Fruit fly (Drosophila melanogaster) whole organism, wandering third instar larva: ENCODE results near the gene Sgs5bis.

ENCODE experiments used
- Abd-B ChIP-seq: fragments of >200 bp; optimal IDR thresholded peaks from 2 replicates; lab custom pipeline; 2017; ENCODE audit warnings: missing biosample characterization, missing genetic modification characterization
- CG9705 ChIP-seq: fragments of 200-800 bp; sonication (Bioruptor generic); optimal IDR thresholded peaks from 2 replicates; lab custom pipeline; 2018; ENCODE audit warnings: missing biosample characterization, mild to moderate bottlenecking, missing genetic modification characterization
- CrebA ChIP-seq: fragments of 200-800 bp; sonication (Bioruptor generic); optimal IDR thresholded peaks from 2 replicates; lab custom pipeline; 2016; ENCODE audit warnings: missing biosample characterization, mild to moderate bottlenecking, missing genetic modification characterization, borderline replicate concordance
- Dif ChIP-seq: fragments of 200-275, 200-300 bp; sonication (Bioruptor generic); optimal IDR thresholded peaks from 2 replicates; lab custom pipeline; 2018; ENCODE audit warnings: missing biosample characterization, missing genetic modification characterization; ENCODE audit not compliant: partially characterized antibody
- GATAd ChIP-seq: sonication (Bioruptor generic); optimal IDR thresholded peaks from 2 replicates; lab custom pipeline; 2016; ENCODE audit warnings: missing biosample characterization, missing genetic modification characterization
- HLH106 ChIP-seq: fragments of 200-800 bp; optimal IDR thresholded peaks from 3 replicates; lab custom pipeline; 2019; ENCODE audit warnings: missing biosample characterization, mild to moderate bottlenecking, missing genetic modification characterization, moderate library complexity
- Hnf4 ChIP-seq: fragments of 200-800 bp; sonication (Bioruptor generic); optimal IDR thresholded peaks from 2 replicates; lab custom pipeline; 2016; ENCODE audit warnings: missing biosample characterization, mild to moderate bottlenecking, missing genetic modification characterization
- Hr78 ChIP-seq: fragments of >200 bp; optimal IDR thresholded peaks from 2 replicates; lab custom pipeline; 2017; ENCODE audit warnings: missing biosample characterization, missing genetic modification characterization
- Jra ChIP-seq: sonication (Bioruptor generic); optimal IDR thresholded peaks from 2 replicates; lab custom pipeline; 2016; ENCODE audit warnings: missing biosample characterization, missing genetic modification characterization
- Mio ChIP-seq: sonication (Bioruptor generic); optimal IDR thresholded peaks from 2 replicates; lab custom pipeline; 2016; ENCODE audit warnings: missing biosample characterization, missing genetic modification characterization
- Myc ChIP-seq: fragments of >200 bp; optimal IDR thresholded peaks from 2 replicates; lab custom pipeline; 2017
- N ChIP-seq: fragments of >200 bp; optimal IDR thresholded peaks from 2 replicates; lab custom pipeline; 2018; ENCODE audit warnings: missing biosample characterization, missing external identifiers, missing genetic modification characterization
- OdsH ChIP-seq: fragments of 200-800 bp; sonication (Bioruptor generic); optimal IDR thresholded peaks from 2 replicates; lab custom pipeline; 2016; ENCODE audit warnings: missing biosample characterization, mild to moderate bottlenecking, missing genetic modification characterization
- Rel ChIP-seq, 2 experiments: fragments of 200-800 bp; sonication (Bioruptor generic) in 1 of 2; optimal IDR thresholded peaks; 2 replicates in 1 of 2; 3 replicates in 1 of 2; lab custom pipeline; 2016 to 2019; ENCODE audit warnings: mild to moderate bottlenecking in 2 of 2, missing biosample characterization in 2 of 2, missing genetic modification characterization in 2 of 2, moderate library complexity in 1 of 2
- Sp1 ChIP-seq: fragments of 200-800 bp; sonication (Bioruptor generic); optimal IDR thresholded peaks from 3 replicates; lab custom pipeline; 2019; ENCODE audit warnings: missing biosample characterization, mild to moderate bottlenecking, missing genetic modification characterization, moderate library complexity
- Vsx2 ChIP-seq: fragments of 200-300, 225-300 bp; sonication (Bioruptor generic); optimal IDR thresholded peaks from 2 replicates; lab custom pipeline; 2018; ENCODE audit warnings: missing biosample characterization, missing genetic modification characterization; ENCODE audit not compliant: partially characterized antibody
- br ChIP-seq: fragments of 200-800 bp; sonication (Bioruptor generic); optimal IDR thresholded peaks from 2 replicates; lab custom pipeline; 2016; ENCODE audit warnings: missing biosample characterization, missing genetic modification characterization
- brk ChIP-seq: fragments of 200-800 bp; sonication (Bioruptor generic); optimal IDR thresholded peaks from 2 replicates; lab custom pipeline; 2016; ENCODE audit warnings: missing biosample characterization, mild to moderate bottlenecking, missing genetic modification characterization
- dl ChIP-seq, 2 experiments: fragments of 175-275, 200-275 bp in 1 of 2; fragments of 200-275 bp in 1 of 2; sonication (Bioruptor generic); optimal IDR thresholded peaks; lab custom pipeline; 2018; ENCODE audit warnings: mild to moderate bottlenecking in 2 of 2, missing biosample characterization in 2 of 2, missing genetic modification characterization in 2 of 2, moderate library complexity in 2 of 2; ENCODE audit not compliant: partially characterized antibody in 2 of 2, insufficient read depth in 1 of 2
- dmrt93B ChIP-seq: fragments of 200-800 bp; sonication (Bioruptor generic); optimal IDR thresholded peaks from 2 replicates; lab custom pipeline; 2018; ENCODE audit warnings: missing biosample characterization, mild to moderate bottlenecking, missing genetic modification characterization
- foxo ChIP-seq, 2 experiments: fragments of 200-800 bp; sonication (Bioruptor generic); optimal IDR thresholded peaks; 2 replicates in 1 of 2; 3 replicates in 1 of 2; lab custom pipeline; 2016 to 2017; ENCODE audit warnings: missing biosample characterization in 2 of 2, missing genetic modification characterization in 2 of 2
- h ChIP-seq: fragments of 200-800 bp; sonication (Bioruptor generic); optimal IDR thresholded peaks from 3 replicates; lab custom pipeline; 2016; ENCODE audit warnings: missing biosample characterization, mild to moderate bottlenecking, missing genetic modification characterization
- jim ChIP-seq: fragments of 175-275, 200-325 bp; sonication (Bioruptor generic); optimal IDR thresholded peaks from 2 replicates; lab custom pipeline; 2016; ENCODE audit warnings: missing biosample characterization, mild to moderate bottlenecking, missing genetic modification characterization
- pan ChIP-seq: fragments of >200 bp; optimal IDR thresholded peaks from 2 replicates; lab custom pipeline; 2017
- psq ChIP-seq: fragments of 200-800 bp; sonication (Bioruptor generic); optimal IDR thresholded peaks from 3 replicates; lab custom pipeline; 2017; ENCODE audit warnings: missing biosample characterization, mild to moderate bottlenecking, missing genetic modification characterization, moderate library complexity
- rgr ChIP-seq: fragments of 200-800 bp; sonication (Bioruptor generic); optimal IDR thresholded peaks from 3 replicates; lab custom pipeline; 2016; ENCODE audit warnings: missing biosample characterization, mild to moderate bottlenecking, missing genetic modification characterization
- sage ChIP-seq: fragments of 200-800 bp; sonication (Bioruptor generic); optimal IDR thresholded peaks from 2 replicates; lab custom pipeline; 2016; ENCODE audit warnings: missing biosample characterization, mild to moderate bottlenecking, missing genetic modification characterization
- sv ChIP-seq: fragments of 200-800 bp; sonication (Bioruptor generic); optimal IDR thresholded peaks from 3 replicates; lab custom pipeline; 2016; ENCODE audit warnings: missing biosample characterization, missing genetic modification characterization
- usp ChIP-seq: fragments of >200 bp; optimal IDR thresholded peaks from 2 replicates; lab custom pipeline; 2017; ENCODE audit warnings: missing biosample characterization, missing genetic modification characterization
- woc ChIP-seq: sonication (Bioruptor generic); optimal IDR thresholded peaks from 2 replicates; lab custom pipeline; 2016; ENCODE audit warnings: missing biosample characterization, mild to moderate bottlenecking, missing genetic modification characterization

Gene Sgs5bis

dm6 chr3R:17601866-17602265 lies 7.7 kb downstream of the Sgs5bis start:
- TF ChIP-seq GATAd (no peak), Vsx2 (GFP tag; lab: Kevin White, UChicago) (peak; percentile 57), brk (GFP tag; lab: Kevin White, UChicago) (no peak), Sp1 (GFP tag; lab: Kevin White, UChicago) (no peak)

dm6 chr3R:17602974-17603373 lies 8.8 kb downstream of the Sgs5bis start:
- no peak for TF ChIP-seq foxo (GFP tag; optimal IDR thresholded peaks at IDR 0.05; lab: Kevin White, UChicago)
- TF ChIP-seq rgr (GFP tag; lab: Kevin White, UChicago) = no peak
- TF ChIP-seq brk (GFP tag; lab: Kevin White, UChicago) = no peak
- TF ChIP-seq woc (GFP tag; lab: Kevin White, UChicago) = no peak
- TF ChIP-seq Abd-B (GFP tag; lab: Kevin White, UChicago) = no peak
- TF ChIP-seq Jra (GFP tag; lab: Kevin White, UChicago) = no peak

DNA sequence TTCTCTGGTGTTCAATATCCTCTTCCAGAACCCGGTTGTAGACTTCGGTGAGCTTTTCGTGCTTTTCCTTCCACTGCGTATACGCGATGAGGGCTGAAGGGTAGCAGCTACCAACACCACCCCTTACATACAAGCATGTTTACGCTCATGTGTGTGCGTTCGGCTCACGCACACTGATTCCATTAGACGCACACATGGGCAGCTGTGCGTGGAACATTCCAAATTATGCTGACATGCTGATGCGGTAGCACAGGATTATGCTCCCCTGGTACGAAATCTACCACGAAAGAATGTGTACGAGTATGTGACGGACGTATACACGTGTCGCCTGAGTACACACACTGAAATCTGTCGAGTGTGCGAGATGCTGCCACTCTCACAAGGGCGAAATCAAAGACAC lies 9.5 kb downstream of the Sgs5bis start:
- TF ChIP-seq Vsx2 (GFP tag; lab: Kevin White, UChicago) (peak; percentile 80), dl (GFP tag; optimal IDR thresholded peaks at IDR 0.05; lab: Kevin White, UChicago; ENCODE audit: insufficient read depth in 1 of 2, partially characterized antibody in 2 of 2) (no peak), CrebA (GFP tag; lab: Kevin White, UChicago) (no peak), OdsH (GFP tag; lab: Kevin White, UChicago) (no peak)

DNA sequence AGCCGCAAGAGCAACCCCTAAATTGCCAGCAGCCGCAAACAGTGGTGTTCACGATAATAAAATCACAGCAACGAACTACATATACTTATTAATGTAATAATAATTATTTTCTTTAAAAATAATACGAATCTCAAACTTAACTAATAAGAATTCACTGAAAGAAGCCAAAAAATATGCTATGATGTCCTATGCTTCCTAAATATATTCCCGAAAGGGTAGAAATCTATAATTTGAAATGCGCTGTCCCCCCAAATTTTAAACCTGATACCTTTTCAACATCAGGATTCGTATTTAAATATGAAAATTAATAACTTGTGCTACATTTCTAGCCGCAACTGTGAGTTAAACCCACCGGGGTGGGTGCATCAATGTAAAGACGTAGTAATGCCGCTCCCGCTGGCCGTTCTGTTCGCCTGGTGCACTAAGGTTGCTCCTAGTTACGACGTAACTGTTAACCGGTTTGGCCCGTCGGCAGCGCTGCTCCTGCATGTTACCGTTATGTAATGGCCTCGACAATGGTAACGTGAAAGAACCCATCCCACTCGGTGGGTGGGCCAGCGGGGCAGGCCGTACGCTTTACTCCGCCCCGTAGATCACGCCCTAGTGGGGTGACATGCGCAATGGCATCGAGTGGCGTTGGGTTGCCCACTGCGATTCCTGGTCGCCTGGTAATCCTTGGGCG lies 10.2 kb downstream of the Sgs5bis start:
- peak; percentile 4 for TF ChIP-seq Dif (GFP tag; lab: Kevin White, UChicago)
- no peak for TF ChIP-seq Jra (GFP tag; lab: Kevin White, UChicago)
- TF ChIP-seq rgr (GFP tag; lab: Kevin White, UChicago) = peak; percentile 33
- TF ChIP-seq HLH106 = peak; percentile 71
- TF ChIP-seq brk (GFP tag; lab: Kevin White, UChicago) = no peak
- TF ChIP-seq Hnf4 (GFP tag; lab: Kevin White, UChicago) = no peak
- TF ChIP-seq br = no peak
- peak; percentile 78 for TF ChIP-seq Sp1 (GFP tag; lab: Kevin White, UChicago)
- TF ChIP-seq OdsH (GFP tag; lab: Kevin White, UChicago) = peak; percentile 22
- TF ChIP-seq foxo (GFP tag; optimal IDR thresholded peaks at IDR 0.05; lab: Kevin White, UChicago) = peak in 1 of 2 experiments; percentile 37
- TF ChIP-seq CG9705 (GFP tag; lab: Kevin White, UChicago) = peak; percentile 26
- TF ChIP-seq N (GFP tag; lab: Kevin White, UChicago) = no peak
- peak; percentile 57 for TF ChIP-seq psq (GFP tag; lab: Kevin White, UChicago)
- TF ChIP-seq woc (GFP tag; lab: Kevin White, UChicago) = peak; percentile 25
- TF ChIP-seq pan (lab: Kevin White, UChicago) = no peak
- TF ChIP-seq Rel (GFP tag; optimal IDR thresholded peaks at IDR 0.05; lab: Kevin White, UChicago) = no peak
- TF ChIP-seq Rel (tag; optimal IDR thresholded peaks at IDR 0.05; lab: Kevin White, UChicago) = peak; percentile 14
- no peak for TF ChIP-seq jim
- TF ChIP-seq dmrt93B (GFP tag; lab: Kevin White, UChicago) = peak; percentile 51
- peak; percentile 33 for TF ChIP-seq h (GFP tag; lab: Kevin White, UChicago)

dm6 chr3R:17604880-17605667 lies 10.9 kb downstream of the Sgs5bis start:
- TF ChIP-seq Mio = no peak
- no peak for TF ChIP-seq sv
- TF ChIP-seq Rel (GFP tag; optimal IDR thresholded peaks at IDR 0.05; lab: Kevin White, UChicago) = no peak
- TF ChIP-seq Rel (tag; optimal IDR thresholded peaks at IDR 0.05; lab: Kevin White, UChicago) = no peak
- TF ChIP-seq brk (GFP tag; lab: Kevin White, UChicago) = no peak
- TF ChIP-seq OdsH (GFP tag; lab: Kevin White, UChicago) = no peak
- no peak for TF ChIP-seq Jra (GFP tag; lab: Kevin White, UChicago)
- peak; percentile 1 for TF ChIP-seq HLH106
- TF ChIP-seq Myc = peak; percentile 67
- TF ChIP-seq rgr (GFP tag; lab: Kevin White, UChicago) = no peak
- no peak for TF ChIP-seq usp (GFP tag; lab: Kevin White, UChicago)
- TF ChIP-seq CrebA (GFP tag; lab: Kevin White, UChicago) = no peak
- peak; percentile 51 for TF ChIP-seq Vsx2 (GFP tag; lab: Kevin White, UChicago)
- no peak for TF ChIP-seq sage (GFP tag; lab: Kevin White, UChicago)
- TF ChIP-seq Abd-B (GFP tag; lab: Kevin White, UChicago) = no peak
- peak; percentile 46 for TF ChIP-seq woc (GFP tag; lab: Kevin White, UChicago)
- no peak for TF ChIP-seq N (GFP tag; lab: Kevin White, UChicago)
- TF ChIP-seq GATAd = no peak
- no peak for TF ChIP-seq jim
- no peak for TF ChIP-seq Hr78 (GFP tag; lab: Kevin White, UChicago)
